Fruit fly (Drosophila melanogaster) whole organism, embryonic: ENCODE results near the gene CG9667.

Experiments used
- Abd-B ChIP-seq: fragments of 200-800 bp; sonication (Bioruptor generic); optimal IDR thresholded peaks from 2 replicates; lab custom pipeline; 2018; ENCODE audit warnings: missing biosample characterization, mild to moderate bottlenecking, missing genetic modification characterization, moderate library complexity
- CG10147 ChIP-seq: fragments of 200-800 bp; sonication (Bioruptor generic); optimal IDR thresholded peaks from 2 replicates; lab custom pipeline; 2019; ENCODE audit warnings: missing biosample characterization, mild to moderate bottlenecking, missing genetic modification characterization, moderate library complexity
- CG10321 ChIP-seq: fragments of 200-800 bp; sonication (Bioruptor generic); IDR thresholded peaks from 2 replicates; pipeline ENCODE4 v1.3.6; 2022; ENCODE audit warnings: missing biosample characterization, missing genetic modification characterization
- CG10979 ChIP-seq: fragments of 200-800 bp; sonication (Bioruptor generic); optimal IDR thresholded peaks from 2 replicates; lab custom pipeline; 2018; ENCODE audit warnings: missing biosample characterization, mild to moderate bottlenecking, missing genetic modification characterization, moderate library complexity
- CG11504 ChIP-seq: fragments of 200-800 bp; sonication (Bioruptor generic); optimal IDR thresholded peaks from 3 replicates; lab custom pipeline; 2019; ENCODE audit warnings: missing biosample characterization, mild to moderate bottlenecking, missing genetic modification characterization, moderate library complexity
- CG12391 ChIP-seq: fragments of 200-800 bp; sonication (Bioruptor generic); optimal IDR thresholded peaks from 3 replicates; lab custom pipeline; 2018; ENCODE audit warnings: missing biosample characterization, mild to moderate bottlenecking, missing genetic modification characterization, moderate library complexity
- CG16779 ChIP-seq: fragments of 200-800 bp; sonication (Bioruptor generic); IDR thresholded peaks from 2 replicates; pipeline ENCODE4 v1.3.6; 2022; ENCODE audit warnings: missing biosample characterization, missing genetic modification characterization
- CG17361 ChIP-seq: fragments of 200-800 bp; sonication (Bioruptor generic); IDR thresholded peaks from 3 replicates; pipeline ENCODE4 v1.3.6; 2022; ENCODE audit warnings: missing biosample characterization, missing genetic modification characterization
- CG18011 ChIP-seq: fragments of 200-800 bp; sonication (Bioruptor generic); optimal IDR thresholded peaks from 2 replicates; lab custom pipeline; 2017; ENCODE audit warnings: missing biosample characterization, missing genetic modification characterization, mild to moderate bottlenecking, moderate library complexity, missing genotype
- CG18764 ChIP-seq: fragments of 200-800 bp; sonication (Bioruptor generic); optimal IDR thresholded peaks from 3 replicates; lab custom pipeline; 2016; ENCODE audit warnings: missing biosample characterization, missing genetic modification characterization
- CG2129 ChIP-seq: fragments of 200-800 bp; sonication (Bioruptor generic); IDR thresholded peaks from 2 replicates; pipeline ENCODE4 v1.3.6; 2022; ENCODE audit warnings: missing biosample characterization, missing genetic modification characterization; ENCODE audit not compliant: partially characterized antibody
- CG30403 ChIP-seq: fragments of 200-800 bp; sonication (Bioruptor generic); optimal IDR thresholded peaks from 3 replicates; lab custom pipeline; 2016; ENCODE audit warnings: missing biosample characterization, missing genetic modification characterization
- CG33213 ChIP-seq: fragments of 200-800 bp; sonication (Bioruptor generic); optimal IDR thresholded peaks from 3 replicates; lab custom pipeline; 2016; ENCODE audit warnings: missing biosample characterization, missing genetic modification characterization
- CG3838 ChIP-seq: fragments of 200-800 bp; sonication (Bioruptor generic); optimal IDR thresholded peaks from 3 replicates; lab custom pipeline; 2016; ENCODE audit warnings: missing biosample characterization, missing genetic modification characterization
- CG3847 ChIP-seq: fragments of 200-800 bp; sonication (Bioruptor generic); IDR thresholded peaks from 2 replicates; pipeline ENCODE4 v1.3.6; 2022; ENCODE audit warnings: missing biosample characterization, missing genetic modification characterization
- CG6765 ChIP-seq: fragments of 200-800 bp; sonication (Bioruptor generic); optimal IDR thresholded peaks from 3 replicates; lab custom pipeline; 2017; ENCODE audit warnings: missing biosample characterization, mild to moderate bottlenecking, missing genetic modification characterization
- CG8388 ChIP-seq: fragments of 200-800 bp; sonication (Bioruptor generic); optimal IDR thresholded peaks from 2 replicates; lab custom pipeline; 2019; ENCODE audit warnings: missing biosample characterization, mild to moderate bottlenecking, missing genetic modification characterization, moderate library complexity
- Doc3 ChIP-seq: fragments of 200-800 bp; sonication (Bioruptor generic); IDR thresholded peaks from 3 replicates; pipeline ENCODE4 v1.3.6; 2022; ENCODE audit warnings: missing biosample characterization, missing genetic modification characterization; ENCODE audit not compliant: partially characterized antibody
- Dref ChIP-seq: fragments of 200-800 bp; sonication (Bioruptor generic); IDR thresholded peaks from 2 replicates; pipeline ENCODE4 v1.3.6; 2022; ENCODE audit warnings: missing biosample characterization, missing genetic modification characterization
- Elba2 ChIP-seq: fragments of 200-800 bp; sonication (Bioruptor generic); optimal IDR thresholded peaks from 3 replicates; lab custom pipeline; 2016; ENCODE audit warnings: missing biosample characterization, missing genetic modification characterization
- HLH54F ChIP-seq: fragments of 200-800 bp; sonication (Bioruptor generic); optimal IDR thresholded peaks from 3 replicates; lab custom pipeline; 2016; ENCODE audit warnings: missing biosample characterization, missing genetic modification characterization
- NfI ChIP-seq: fragments of 200-800 bp; sonication (Bioruptor generic); optimal IDR thresholded peaks from 3 replicates; lab custom pipeline; 2018; ENCODE audit warnings: missing biosample characterization, mild to moderate bottlenecking, missing genetic modification characterization, moderate library complexity
- Oaz ChIP-seq: fragments of 200-800 bp; sonication (Bioruptor generic); IDR thresholded peaks from 2 replicates; pipeline ENCODE4 v1.3.6; 2022; ENCODE audit warnings: missing biosample characterization, missing genetic modification characterization
- PHDP ChIP-seq: fragments of 200-800 bp; sonication (Bioruptor generic); optimal IDR thresholded peaks from 3 replicates; lab custom pipeline; 2018; ENCODE audit warnings: missing biosample characterization, mild to moderate bottlenecking, missing genetic modification characterization, moderate library complexity
- Sox102F ChIP-seq: fragments of 200-800 bp; sonication (Bioruptor generic); optimal IDR thresholded peaks from 2 replicates; lab custom pipeline; 2018; ENCODE audit warnings: missing biosample characterization, mild to moderate bottlenecking, missing genetic modification characterization, moderate library complexity
- Usf ChIP-seq: fragments of 200-800 bp; sonication (Bioruptor generic); optimal IDR thresholded peaks from 2 replicates; lab custom pipeline; 2017; ENCODE audit warnings: missing genotype, missing biosample characterization, missing genetic modification characterization
- az2 ChIP-seq: fragments of 200-800 bp; sonication (Bioruptor generic); optimal IDR thresholded peaks from 3 replicates; lab custom pipeline; 2016; ENCODE audit warnings: missing biosample characterization, missing genetic modification characterization
- bbx ChIP-seq: fragments of 200-800 bp; sonication (Bioruptor generic); IDR thresholded peaks from 2 replicates; pipeline ENCODE4 v1.3.6; 2022; ENCODE audit warnings: missing biosample characterization, missing genetic modification characterization; ENCODE audit not compliant: partially characterized antibody
- cas ChIP-seq: fragments of 200-800 bp; sonication (Bioruptor generic); IDR thresholded peaks from 2 replicates; pipeline ENCODE4 v1.3.6; 2022; ENCODE audit warnings: missing biosample characterization, missing genetic modification characterization
- corto ChIP-seq: fragments of 200-800 bp; sonication (Bioruptor generic); optimal IDR thresholded peaks from 2 replicates; lab custom pipeline; 2016; ENCODE audit warnings: missing biosample characterization, mild to moderate bottlenecking, missing genetic modification characterization, moderate library complexity
- danr ChIP-seq: fragments of 200-800 bp; sonication (Bioruptor generic); IDR thresholded peaks from 2 replicates; pipeline ENCODE4 v1.3.6; 2022; ENCODE audit warnings: missing biosample characterization, missing genetic modification characterization
- dati ChIP-seq: fragments of 200-800 bp; sonication (Bioruptor generic); IDR thresholded peaks from 2 replicates; pipeline ENCODE4 v1.3.6; 2022; ENCODE audit warnings: missing biosample characterization, missing genetic modification characterization
- dmrt11E ChIP-seq: fragments of 200-800 bp; sonication (Bioruptor generic); optimal IDR thresholded peaks from 3 replicates; lab custom pipeline; 2018; ENCODE audit warnings: missing biosample characterization, mild to moderate bottlenecking, missing genetic modification characterization, moderate library complexity
- dysf ChIP-seq: fragments of 200-800 bp; sonication (Bioruptor generic); IDR thresholded peaks from 3 replicates; pipeline ENCODE4 v1.3.6; 2022; ENCODE audit warnings: missing biosample characterization, missing genetic modification characterization
- eyg ChIP-seq: fragments of 200-800 bp; sonication (Bioruptor generic); optimal IDR thresholded peaks from 3 replicates; lab custom pipeline; 2016; ENCODE audit warnings: missing biosample characterization, missing genetic modification characterization
- fu2 ChIP-seq: fragments of 200-800 bp; sonication (Bioruptor generic); optimal IDR thresholded peaks from 2 replicates; lab custom pipeline; 2016; ENCODE audit warnings: missing biosample characterization, missing genetic modification characterization
- gcm ChIP-seq: fragments of 200-800 bp; sonication (Bioruptor generic); optimal IDR thresholded peaks from 2 replicates; lab custom pipeline; 2019; ENCODE audit warnings: missing biosample characterization, mild to moderate bottlenecking, missing genetic modification characterization, moderate library complexity
- gsb ChIP-seq: fragments of 200-800 bp; sonication (Bioruptor generic); IDR thresholded peaks from 2 replicates; pipeline ENCODE4 v1.3.6; 2022; ENCODE audit warnings: missing biosample characterization, missing genetic modification characterization
- gt ChIP-seq: fragments of 200-800 bp; sonication (Bioruptor generic); IDR thresholded peaks from 2 replicates; pipeline ENCODE4 v1.3.6; 2022; ENCODE audit warnings: missing biosample characterization, missing genetic modification characterization
- jumu ChIP-seq: fragments of 200-800 bp; sonication (Bioruptor generic); optimal IDR thresholded peaks from 3 replicates; lab custom pipeline; 2016; ENCODE audit warnings: missing biosample characterization, missing genetic modification characterization
- kay ChIP-seq: fragments of 200-800 bp; sonication (Bioruptor generic); optimal IDR thresholded peaks from 2 replicates; lab custom pipeline; 2016; ENCODE audit warnings: missing biosample characterization, missing genetic modification characterization
- lilli ChIP-seq: fragments of 200-800 bp; sonication (Bioruptor generic); optimal IDR thresholded peaks from 3 replicates; lab custom pipeline; 2016; ENCODE audit warnings: missing biosample characterization, missing genetic modification characterization
- mam ChIP-seq: fragments of 200-800 bp; sonication (Bioruptor generic); optimal IDR thresholded peaks from 3 replicates; lab custom pipeline; 2016; ENCODE audit warnings: missing biosample characterization, missing genetic modification characterization
- nmo ChIP-seq: fragments of 200-800 bp; sonication (Bioruptor generic); optimal IDR thresholded peaks from 2 replicates; lab custom pipeline; 2018; ENCODE audit warnings: missing biosample characterization, mild to moderate bottlenecking, missing genetic modification characterization, moderate library complexity
- peb ChIP-seq: fragments of 200-800 bp; sonication (Bioruptor generic); IDR thresholded peaks from 2 replicates; pipeline ENCODE4 v1.3.6; 2022; ENCODE audit warnings: missing biosample characterization, missing genetic modification characterization
- seq ChIP-seq: fragments of 200-800 bp; sonication (Bioruptor generic); IDR thresholded peaks from 2 replicates; pipeline ENCODE4 v1.3.6; 2022; ENCODE audit warnings: missing biosample characterization, missing genetic modification characterization
- unc-4 ChIP-seq: fragments of 200-800 bp; sonication (Bioruptor generic); IDR thresholded peaks from 2 replicates; pipeline ENCODE4 v1.3.6; 2022; ENCODE audit warnings: missing biosample characterization, missing genetic modification characterization; ENCODE audit not compliant: partially characterized antibody
- zen2 ChIP-seq: fragments of 200-800 bp; sonication (Bioruptor generic); IDR thresholded peaks from 3 replicates; pipeline ENCODE4 v1.3.6; 2022; ENCODE audit warnings: missing biosample characterization, missing genetic modification characterization; ENCODE audit not compliant: partially characterized antibody

Gene CG9667

DNA sequence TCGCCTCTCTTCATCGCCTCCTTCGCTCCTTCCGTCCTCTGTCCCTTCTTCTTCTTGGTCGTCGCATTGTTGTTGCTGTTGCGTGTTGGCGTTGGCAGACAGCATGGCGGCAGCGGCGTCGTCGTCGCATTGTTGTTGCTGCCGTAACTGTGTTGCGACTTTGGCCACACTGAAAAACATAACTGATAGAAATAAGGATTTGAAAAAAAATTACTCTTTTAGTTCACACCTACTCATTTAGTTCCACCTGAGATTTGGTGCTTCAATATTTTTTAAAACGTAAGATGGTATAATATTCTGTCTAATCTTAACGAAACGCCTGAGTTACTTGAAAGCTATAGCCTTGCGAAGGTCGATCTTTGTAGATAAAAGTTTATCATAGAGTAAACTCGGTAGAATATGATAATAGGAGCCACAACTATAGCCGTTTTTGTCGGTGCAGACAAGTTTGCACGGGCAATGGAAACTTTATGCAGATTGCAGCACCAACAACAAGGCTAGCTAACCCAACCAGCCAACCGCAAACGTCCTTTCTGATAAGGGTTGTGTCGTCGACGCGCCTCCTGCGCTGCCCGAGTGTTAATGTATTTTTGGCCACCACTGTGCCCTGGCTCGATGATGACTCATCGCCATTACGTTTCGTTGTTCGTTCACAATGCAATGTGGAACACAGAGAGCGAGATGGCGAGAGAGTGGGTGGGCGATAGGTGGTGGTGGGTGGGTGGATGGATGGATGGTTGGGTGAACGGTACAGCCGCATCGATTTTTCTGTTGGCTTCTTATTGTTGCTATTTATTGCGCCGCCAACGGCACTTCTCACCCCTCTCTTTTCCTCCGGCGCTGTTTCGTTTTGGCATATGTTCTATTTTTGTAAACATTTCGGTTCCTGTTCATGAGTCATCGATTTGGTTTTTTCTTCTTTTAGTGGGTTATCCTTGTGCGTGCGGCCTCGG lies 13.0 kb downstream of the CG9667 start (continued):
- TF ChIP-seq CG18764 (GFP tag; lab: Kevin White, UChicago) (peak; percentile 57), CG11504 (tag; lab: Kevin White, UChicago) (peak; percentile 85), Elba2 (no peak), danr (GFP tag; lab: Robert Waterston, UW) (peak; percentile 14; the same call in 1 of the 2 replicates), peb (GFP tag; lab: Robert Waterston, UW) (no peak), gsb (GFP tag; lab: Robert Waterston, UW) (no peak), dmrt11E (tag; lab: Kevin White, UChicago) (peak; percentile 66), CG6765 (GFP tag; lab: Kevin White, UChicago) (peak; percentile 61), CG30403 (GFP tag; lab: Kevin White, UChicago) (peak; percentile 89), CG3847 (GFP tag; lab: Robert Waterston, UW) (peak; percentile 53), gcm (GFP tag; lab: Kevin White, UChicago) (peak; percentile 54), zen2 (no peak), gt (GFP tag; lab: Robert Waterston, UW) (no peak), CG10979 (tag; lab: Kevin White, UChicago) (peak; percentile 80), CG12391 (tag; lab: Kevin White, UChicago) (peak; percentile 84), CG33213 (peak; percentile 62), CG8388 (GFP tag; lab: Kevin White, UChicago) (peak; percentile 83), dysf (GFP tag; lab: Robert Waterston, UW) (peak; percentile 83), CG10321 (GFP tag; lab: Robert Waterston, UW) (peak; percentile 42; the same call in 1 of the 2 replicates), Usf (GFP tag; lab: Kevin White, UChicago) (peak; percentile 44), CG17361 (GFP tag; lab: Robert Waterston, UW) (peak; percentile 90), kay (peak; percentile 96), Dref (GFP tag; lab: Robert Waterston, UW) (no peak), seq (peak; percentile 51), CG10147 (GFP tag; lab: Kevin White, UChicago) (peak; percentile 80), Doc3 (GFP tag; lab: Robert Waterston, UW) (no peak), NfI (GFP tag; lab: Kevin White, UChicago) (peak; percentile 84), CG3838 (GFP tag; lab: Kevin White, UChicago) (peak; percentile 65), corto (GFP tag; lab: Kevin White, UChicago) (peak; percentile 38), fu2 (GFP tag; lab: Kevin White, UChicago) (peak; percentile 84), cas (GFP tag; lab: Robert Waterston, UW) (no peak), Abd-B (GFP tag; lab: Kevin White, UChicago) (peak; percentile 69), Sox102F (GFP tag; lab: Kevin White, UChicago) (peak; percentile 83), mam (GFP tag; lab: Kevin White, UChicago) (peak; percentile 75), HLH54F (peak; percentile 85), PHDP (peak; percentile 80), CG18011 (GFP tag; lab: Kevin White, UChicago) (peak; percentile 70), bbx (GFP tag; lab: Robert Waterston, UW) (0 out of 2 replicates have a peak, but pooled peaks have one; percentile 16), lilli (GFP tag; lab: Kevin White, UChicago) (peak; percentile 83), CG2129 (no peak), CG16779 (GFP tag; lab: Robert Waterston, UW) (no peak), eyg (peak; percentile 68), Oaz (GFP tag; lab: Robert Waterston, UW) (no peak), az2 (GFP tag; lab: Kevin White, UChicago) (peak; percentile 82), unc-4 (GFP tag; lab: Robert Waterston, UW) (0 out of 2 replicates have a peak, but pooled peaks have one; percentile 22), nmo (GFP tag; lab: Kevin White, UChicago) (peak; percentile 89), dati (GFP tag; lab: Robert Waterston, UW) (no peak), jumu (GFP tag; lab: Kevin White, UChicago) (peak; percentile 73)
